Worm (Caenorhabditis elegans): ENCODE measurements around the gene sre-14.

DNA sequence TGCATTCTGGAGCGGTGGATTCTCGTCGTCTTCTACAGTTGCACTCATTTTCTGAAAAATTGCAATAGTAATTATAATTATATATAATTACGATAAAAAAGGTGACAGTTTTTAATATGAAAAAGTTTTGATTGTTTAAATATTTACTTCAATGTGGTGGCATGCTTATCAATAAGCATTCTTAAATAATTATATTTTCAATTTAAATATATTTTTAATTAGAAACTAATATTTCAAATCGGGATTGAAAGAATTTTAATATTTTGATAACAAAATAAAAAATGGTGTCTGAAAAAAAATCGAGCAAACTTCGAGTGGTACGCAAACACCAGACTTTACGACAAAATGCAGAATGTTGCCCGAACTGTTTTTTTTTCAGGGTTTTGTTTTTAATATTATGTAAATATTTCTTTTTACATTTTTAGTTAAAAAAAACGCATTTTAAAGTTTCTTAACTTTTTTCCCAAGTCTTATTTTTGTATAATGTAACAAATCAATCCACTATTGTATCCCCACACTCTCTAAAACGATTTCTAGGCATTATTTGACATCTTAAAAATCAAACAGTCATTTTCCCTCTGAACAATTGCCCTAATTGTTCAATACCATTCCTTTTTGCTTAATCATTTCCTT is 21.0 kb upstream of the sre-14 start, which contains the start of the genes C42C1.12 and C42C1.19:
- TF ChIP-seq hmbx-1 (tag; optimal IDR thresholded peaks at IDR 0.05) = no peak
- no peak for TF ChIP-seq ets-7 (tag; optimal IDR thresholded peaks at IDR 0.05)
- no peak for TF ChIP-seq ceh-13 (GFP tag; optimal IDR thresholded peaks at IDR 0.05)
- no peak for TF ChIP-seq tra-4 (tag; optimal IDR thresholded peaks at IDR 0.05)
- no peak for TF ChIP-seq sea-1 (GFP tag; conservative IDR thresholded peaks at IDR 0.05)
- no peak for TF ChIP-seq flt-1 (GFP tag; IDR thresholded peaks at IDR 0.05)
- no peak for TF ChIP-seq ama-1 (optimal IDR thresholded peaks at IDR 0.05)
- TF ChIP-seq pes-1 (GFP tag; IDR thresholded peaks at IDR 0.05) = no peak
- TF ChIP-seq tbx-37 (GFP tag; conservative IDR thresholded peaks at IDR 0.05) = no peak
- TF ChIP-seq hnd-1 (tag; optimal IDR thresholded peaks at IDR 0.05) = no peak

All from whole organism, early embryonic.